Worm (Caenorhabditis elegans): Measurements from ENCODE around the gene Y49A10A.2.

DNA sequence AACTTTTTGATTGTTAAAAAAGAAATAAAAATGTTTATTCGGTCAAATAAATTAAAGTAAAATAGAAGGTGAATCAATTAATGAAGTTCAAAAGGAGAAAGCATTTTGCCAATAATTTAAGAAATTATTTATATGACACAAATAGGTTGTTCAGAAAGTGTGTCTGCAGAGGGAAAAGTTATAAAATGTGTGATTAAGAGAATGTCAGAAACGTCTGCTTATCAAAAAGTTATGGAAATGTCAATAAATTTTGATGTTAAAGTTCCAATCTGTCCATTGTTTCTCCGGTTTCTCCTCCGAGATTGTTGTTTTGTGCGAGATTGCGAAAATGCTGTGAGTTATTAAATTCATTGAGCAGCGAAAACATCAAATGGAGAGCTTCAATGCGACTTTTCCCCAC is 7.2 kb upstream of the Y49A10A.2 start, which contains the start of gene rme-4:
- TF ChIP-seq ceh-39 (tag; optimal IDR thresholded peaks at IDR 0.05): no peak
- no peak for TF ChIP-seq nhr-237 (tag; optimal IDR thresholded peaks at IDR 0.05)
- no peak for TF ChIP-seq blmp-1 (tag; optimal IDR thresholded peaks at IDR 0.05)

All from whole organism, mixed stage, embryonic.